Worm (Caenorhabditis elegans) whole organism, mixed stage, embryonic: ENCODE results near the gene rpc-2.

Experiments used
- M03D4.4 ChIP-seq: sonication (generic microtip); optimal IDR thresholded peaks from 2 replicates; lab custom pipeline; 2017; ENCODE audit warnings: mild to moderate bottlenecking, missing genetic modification characterization, missing compliant biosample characterization
- tbx-8 ChIP-seq: fragments of 200-800 bp; sonication (Bioruptor generic); optimal IDR thresholded peaks from 2 replicates; lab custom pipeline; 2018; ENCODE audit warnings: mild to moderate bottlenecking, missing genetic modification characterization, moderate library complexity, missing compliant biosample characterization
- ztf-11 ChIP-seq: fragments of 150-350 bp; optimal IDR thresholded peaks from 2 replicates; lab custom pipeline; 2014; ENCODE audit warnings: missing biosample characterization, missing genetic modification characterization

- TF ChIP-seq ztf-11 (no peak), tbx-8 (GFP tag; lab: Kevin White, UChicago) (no peak), M03D4.4 (no peak)
These were observed 7.0 kb upstream of the rpc-2 start for ce11 chrIII:5550193-5550592.
